Worm (Caenorhabditis elegans): ENCODE data around the gene Y60A9.3.
A peak's percentile ranks its signal among the peaks of the same experiment; 100 is the strongest.

Y60A9.3 gene

ce11 chrX:14377169-14377568 lies 5.9 kb upstream of the Y60A9.3 start, which contains the start of gene Y60A9A.1:
Y60A9A.1 (minus strand) TSS chrX:14377269.
- TF ChIP-seq sea-1 (GFP tag; conservative IDR thresholded peaks at IDR 0.05) (no peak), ama-1 (optimal IDR thresholded peaks at IDR 0.05) (no peak), pes-1 (GFP tag; IDR thresholded peaks at IDR 0.05) (no peak), tbx-11 (GFP tag; IDR thresholded peaks at IDR 0.05) (no peak), hmg-4 (GFP tag; optimal IDR thresholded peaks at IDR 0.05) (no peak), ceh-36 (tag; optimal IDR thresholded peaks at IDR 0.05) (no peak), B0310.2 (tag; optimal IDR thresholded peaks at IDR 0.05) (no peak), ets-7 (tag; optimal IDR thresholded peaks at IDR 0.05) (no peak), ceh-13 (GFP tag; optimal IDR thresholded peaks at IDR 0.05) (no peak), tra-4 (tag; optimal IDR thresholded peaks at IDR 0.05) (no peak), aly-1 (tag; optimal IDR thresholded peaks at IDR 0.05) (no peak), F13C5.2 (tag; optimal IDR thresholded peaks at IDR 0.05) (no peak), hmbx-1 (tag; optimal IDR thresholded peaks at IDR 0.05) (no peak), scrt-1 (GFP tag; IDR thresholded peaks at IDR 0.05) (no peak), tbx-37 (GFP tag; conservative IDR thresholded peaks at IDR 0.05) (no peak), flt-1 (GFP tag; IDR thresholded peaks at IDR 0.05) (no peak), hnd-1 (tag; optimal IDR thresholded peaks at IDR 0.05) (no peak)

DNA sequence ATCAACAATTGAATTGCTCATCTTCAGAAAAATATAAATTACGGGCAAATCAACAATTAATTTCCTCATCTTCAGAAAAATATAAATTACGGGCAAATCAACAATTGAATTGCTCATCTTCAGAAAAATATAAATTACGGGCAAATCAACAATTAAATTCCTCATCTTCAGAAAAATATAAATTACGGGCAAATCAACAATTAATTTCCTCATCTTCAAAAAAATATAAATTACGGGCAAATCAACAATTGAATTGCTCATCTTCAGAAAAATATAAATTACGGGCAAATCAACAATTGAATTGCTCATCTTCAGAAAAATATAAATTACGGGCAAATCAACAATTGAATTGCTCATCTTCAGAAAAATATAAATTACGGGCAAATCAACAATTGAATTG lies 3.6 kb downstream of the Y60A9.3 start:
- peak; percentile 42; the same call in 1 of the 2 replicates for TF ChIP-seq tbx-37 (GFP tag; conservative IDR thresholded peaks at IDR 0.05)

ce11 chrX:14387752-14388151 lies 4.7 kb downstream of the Y60A9.3 start:
- TF ChIP-seq tbx-37 (GFP tag; conservative IDR thresholded peaks at IDR 0.05) (peak; percentile 52; the same call in 1 of the 2 replicates), sea-1 (GFP tag; conservative IDR thresholded peaks at IDR 0.05) (0 out of 2 replicates have a peak, but pooled peaks have one; percentile 22)

ce11 chrX:14395267-14395666 lies 12.2 kb downstream of the Y60A9.3 start, which contains the start of gene Y60A9.1:
Y60A9.1 (minus strand) TSS chrX:14395367.
- TF ChIP-seq aly-1 (tag; optimal IDR thresholded peaks at IDR 0.05) (no peak), hmg-4 (GFP tag; optimal IDR thresholded peaks at IDR 0.05) (no peak), tbx-37 (GFP tag; conservative IDR thresholded peaks at IDR 0.05) (no peak), ceh-36 (tag; optimal IDR thresholded peaks at IDR 0.05) (no peak), tra-4 (tag; optimal IDR thresholded peaks at IDR 0.05) (no peak), B0310.2 (tag; optimal IDR thresholded peaks at IDR 0.05) (no peak), hmbx-1 (tag; optimal IDR thresholded peaks at IDR 0.05) (no peak), hnd-1 (tag; optimal IDR thresholded peaks at IDR 0.05) (no peak), ama-1 (optimal IDR thresholded peaks at IDR 0.05) (no peak), sea-1 (GFP tag; conservative IDR thresholded peaks at IDR 0.05) (no peak)

DNA sequence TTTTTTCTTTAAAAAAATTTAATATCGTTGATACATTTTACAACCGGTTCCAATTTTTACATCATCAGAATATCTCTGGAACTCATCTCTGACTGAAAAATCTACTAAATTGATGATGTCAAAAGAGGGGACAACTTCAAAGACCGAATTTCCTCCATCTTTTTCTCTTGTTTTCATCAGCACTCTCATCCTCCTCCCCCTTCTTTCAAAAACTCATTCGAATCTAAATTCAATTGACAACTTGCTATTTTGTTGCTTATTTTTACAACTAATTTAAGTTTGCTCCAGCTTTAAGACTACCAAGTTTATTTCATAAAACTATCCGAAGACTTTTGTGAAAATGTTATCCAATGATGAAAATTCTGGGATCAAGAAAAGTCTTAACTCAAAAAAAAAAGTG lies 16.0 kb downstream of the Y60A9.3 start:
- TF ChIP-seq scrt-1 (GFP tag; IDR thresholded peaks at IDR 0.05) = no peak

DNA sequence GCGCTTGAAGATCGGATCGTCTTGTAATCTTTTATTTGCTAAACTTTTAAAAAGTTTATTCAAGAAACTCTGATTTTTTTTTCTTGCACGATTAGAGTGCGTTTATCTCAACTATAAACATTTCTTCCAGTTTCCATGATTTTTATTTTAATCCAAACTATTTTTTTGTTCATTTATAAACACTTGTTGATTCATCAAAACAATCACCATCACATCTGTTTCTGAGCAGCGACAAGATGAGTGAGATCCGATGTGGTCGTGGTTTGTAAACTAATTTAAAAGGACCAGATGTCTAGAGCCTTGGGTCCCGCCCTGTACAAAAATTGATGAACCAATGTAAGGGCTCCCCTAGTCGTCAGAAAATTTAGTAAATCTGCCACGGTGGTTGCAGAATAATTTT lies 18.2 kb downstream of the Y60A9.3 start:
- no peak for TF ChIP-seq pes-1 (GFP tag; IDR thresholded peaks at IDR 0.05)
- no peak for TF ChIP-seq hnd-1 (tag; optimal IDR thresholded peaks at IDR 0.05)
- no peak for TF ChIP-seq B0310.2 (tag; optimal IDR thresholded peaks at IDR 0.05)
- no peak for TF ChIP-seq ets-7 (tag; optimal IDR thresholded peaks at IDR 0.05)
- no peak for TF ChIP-seq ceh-13 (GFP tag; optimal IDR thresholded peaks at IDR 0.05)
- TF ChIP-seq ceh-36 (tag; optimal IDR thresholded peaks at IDR 0.05) = no peak
- no peak for TF ChIP-seq flt-1 (GFP tag; IDR thresholded peaks at IDR 0.05)
- TF ChIP-seq scrt-1 (GFP tag; IDR thresholded peaks at IDR 0.05) = no peak
- TF ChIP-seq hmg-4 (GFP tag; optimal IDR thresholded peaks at IDR 0.05) = no peak
- TF ChIP-seq tbx-37 (GFP tag; conservative IDR thresholded peaks at IDR 0.05) = no peak
- TF ChIP-seq F13C5.2 (tag; optimal IDR thresholded peaks at IDR 0.05) = no peak
- TF ChIP-seq tra-4 (tag; optimal IDR thresholded peaks at IDR 0.05) = no peak

ce11 chrX:14405817-14406216 lies 22.8 kb downstream of the Y60A9.3 start, which contains the start of gene frpr-17:
frpr-17 (plus strand) TSS chrX:14406117.
- TF ChIP-seq scrt-1 (GFP tag; IDR thresholded peaks at IDR 0.05) (no peak), ceh-13 (GFP tag; optimal IDR thresholded peaks at IDR 0.05) (no peak), ceh-36 (tag; optimal IDR thresholded peaks at IDR 0.05) (no peak), ets-7 (tag; optimal IDR thresholded peaks at IDR 0.05) (no peak), hmbx-1 (tag; optimal IDR thresholded peaks at IDR 0.05) (no peak), tbx-11 (GFP tag; IDR thresholded peaks at IDR 0.05) (no peak), tra-4 (tag; optimal IDR thresholded peaks at IDR 0.05) (no peak), tbx-37 (GFP tag; conservative IDR thresholded peaks at IDR 0.05) (no peak), flt-1 (GFP tag; IDR thresholded peaks at IDR 0.05) (no peak), F13C5.2 (tag; optimal IDR thresholded peaks at IDR 0.05) (no peak), B0310.2 (tag; optimal IDR thresholded peaks at IDR 0.05) (no peak)

DNA sequence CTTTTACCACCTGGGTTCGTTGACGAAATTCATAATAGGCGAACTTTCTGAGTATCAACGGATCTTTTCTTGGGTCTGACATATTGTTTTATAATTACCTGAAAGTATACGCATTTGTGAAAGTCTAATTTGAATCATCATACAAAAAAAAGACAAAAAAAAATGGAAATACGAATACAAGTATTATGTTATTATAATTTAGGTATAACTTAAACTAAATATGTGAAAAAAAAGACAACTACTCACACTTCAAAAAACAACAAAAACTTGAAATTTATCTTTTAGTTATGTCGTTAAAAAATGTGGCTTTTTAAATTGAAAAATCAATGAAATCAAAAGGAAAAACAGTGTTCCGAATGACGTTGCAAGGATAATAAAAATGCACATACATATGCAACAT lies 29.7 kb downstream of the Y60A9.3 start, which contains the start of gene fbxa-179:
Gene fbxa-179, minus strand, starts transcription at position 101 of the 400 bp plus-strand sequence.
- no peak for TF ChIP-seq tbx-37 (GFP tag; conservative IDR thresholded peaks at IDR 0.05)
- no peak for TF ChIP-seq flt-1 (GFP tag; IDR thresholded peaks at IDR 0.05)
- TF ChIP-seq scrt-1 (GFP tag; IDR thresholded peaks at IDR 0.05) = no peak
- no peak for TF ChIP-seq tra-4 (tag; optimal IDR thresholded peaks at IDR 0.05)

DNA sequence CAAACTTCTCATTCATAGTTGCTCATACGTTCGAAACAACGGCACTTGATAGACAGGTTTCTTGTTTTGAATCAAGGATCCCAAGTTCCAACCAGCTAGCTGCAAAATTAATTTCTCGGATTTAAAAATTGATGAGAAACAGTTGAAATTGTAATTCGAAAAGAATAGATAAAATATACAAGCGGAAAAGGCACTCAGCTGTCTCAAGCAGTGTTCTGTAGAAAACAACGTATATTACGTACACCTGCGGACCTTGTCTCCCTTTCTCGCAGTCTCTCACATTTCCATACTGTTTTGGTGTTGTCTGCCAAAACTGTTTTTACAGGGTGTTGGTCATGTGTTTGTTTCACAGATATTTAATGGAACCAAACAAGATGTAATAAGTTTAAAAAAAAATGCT lies 32.6 kb downstream of the Y60A9.3 start, which contains the start of gene F23D12.10:
Gene F23D12.10, minus strand, starts transcription at position 101 of the 400 bp plus-strand sequence.
- TF ChIP-seq ets-7 (tag; optimal IDR thresholded peaks at IDR 0.05) (no peak), hmg-4 (GFP tag; optimal IDR thresholded peaks at IDR 0.05) (no peak), tra-4 (tag; optimal IDR thresholded peaks at IDR 0.05) (no peak), pes-1 (GFP tag; IDR thresholded peaks at IDR 0.05) (no peak), ama-1 (optimal IDR thresholded peaks at IDR 0.05) (no peak), aly-1 (tag; optimal IDR thresholded peaks at IDR 0.05) (no peak), B0310.2 (tag; optimal IDR thresholded peaks at IDR 0.05) (no peak), hnd-1 (tag; optimal IDR thresholded peaks at IDR 0.05) (no peak), flt-1 (GFP tag; IDR thresholded peaks at IDR 0.05) (no peak), hmbx-1 (tag; optimal IDR thresholded peaks at IDR 0.05) (no peak), tbx-37 (GFP tag; conservative IDR thresholded peaks at IDR 0.05) (no peak)

Measured in whole organism, early embryonic.